Worm (Caenorhabditis elegans) whole organism, young adult: ENCODE measurements around the gene rha-2.
A peak's percentile ranks its signal among the peaks of the same experiment; 100 is the strongest.

Experiments used
- F10E7.11 ChIP-seq: sonication (generic microtip); optimal IDR thresholded peaks from 2 replicates; lab custom pipeline; 2017; ENCODE audit warnings: mild to moderate bottlenecking, missing genetic modification characterization, moderate library complexity, missing compliant biosample characterization
- F22D6.2 ChIP-seq: sonication (generic microtip); optimal IDR thresholded peaks from 2 replicates; lab custom pipeline; 2016; ENCODE audit warnings: mild to moderate bottlenecking, missing genetic modification characterization, missing compliant biosample characterization
- F23B12.7 ChIP-seq: sonication (generic microtip); optimal IDR thresholded peaks from 2 replicates; lab custom pipeline; 2017; ENCODE audit warnings: missing genetic modification characterization, mild to moderate bottlenecking, missing compliant biosample characterization, antibody characterized with exemption, moderate library complexity; ENCODE audit not compliant: insufficient read depth
- F49E8.2 ChIP-seq: sonication (generic microtip); optimal IDR thresholded peaks from 3 replicates; lab custom pipeline; 2017; ENCODE audit warnings: missing genetic modification characterization, mild to moderate bottlenecking, missing compliant biosample characterization, antibody characterized with exemption, moderate library complexity; ENCODE audit not compliant: insufficient read depth
- F52B5.7 ChIP-seq: sonication (generic microtip); optimal IDR thresholded peaks from 2 replicates; lab custom pipeline; 2016; ENCODE audit warnings: mild to moderate bottlenecking, missing genetic modification characterization, missing compliant biosample characterization
- F57A8.1 ChIP-seq: fragments of 200-800 bp; sonication (Bioruptor generic); optimal IDR thresholded peaks from 2 replicates; lab custom pipeline; 2018; ENCODE audit warnings: mild to moderate bottlenecking, missing genetic modification characterization, moderate library complexity, missing compliant biosample characterization
- K12H6.12 ChIP-seq: fragments of 200-800 bp; sonication (Bioruptor generic); optimal IDR thresholded peaks from 2 replicates; lab custom pipeline; 2018; ENCODE audit warnings: mild to moderate bottlenecking, missing genetic modification characterization, missing compliant biosample characterization
- Y67H2A.10 ChIP-seq: fragments of 200-800 bp; sonication (Bioruptor generic); conservative IDR thresholded peaks from 2 replicates; pipeline ENCODE4 v1.3.6; 2022; ENCODE audit warnings: missing genetic modification reagents, missing genetic modification characterization, missing compliant biosample characterization
- Y95B8A.8 ChIP-seq: fragments of 200-800 bp; sonication (Bioruptor generic); IDR thresholded peaks from 2 replicates; pipeline ENCODE4 v1.3.6; 2022; ENCODE audit warnings: missing genetic modification reagents, missing genetic modification characterization, missing compliant biosample characterization
- ama-1 ChIP-seq, 3 experiments: fragments of 150-350 bp in 1 of 3; sonication (generic microtip) in 2 of 3; optimal IDR thresholded peaks; 2 replicates each; lab custom pipeline; 2014 to 2018; ENCODE audit warnings: missing biosample characterization in 2 of 3, missing genetic modification characterization in 2 of 3, missing genetic modification reagents in 2 of 3
- attf-5 ChIP-seq: fragments of 200-800 bp; sonication (Bioruptor generic); optimal IDR thresholded peaks from 2 replicates; lab custom pipeline; 2018; ENCODE audit warnings: mild to moderate bottlenecking, missing genetic modification characterization, missing compliant biosample characterization
- ceh-79 ChIP-seq: sonication (generic microtip); optimal IDR thresholded peaks from 2 replicates; lab custom pipeline; 2017; ENCODE audit warnings: mild to moderate bottlenecking, missing genetic modification characterization, missing compliant biosample characterization
- dpl-1 ChIP-seq: fragments of 150-350 bp; optimal IDR thresholded peaks from 2 replicates; lab custom pipeline; 2014; ENCODE audit warnings: missing biosample characterization, missing genetic modification reagents, missing genetic modification characterization
- egl-44 ChIP-seq: fragments of 200-800 bp; sonication (Bioruptor generic); IDR thresholded peaks from 2 replicates; pipeline ENCODE4 v1.3.6; 2022; ENCODE audit warnings: missing genetic modification reagents, missing genetic modification characterization, missing compliant biosample characterization
- egrh-3 ChIP-seq: fragments of 200-800 bp; sonication (Bioruptor generic); IDR thresholded peaks from 2 replicates; pipeline ENCODE4 v1.3.6; 2022; ENCODE audit warnings: missing genetic modification reagents, missing genetic modification characterization, missing compliant biosample characterization
- ekl-4 ChIP-seq: fragments of 200-800 bp; sonication (Bioruptor generic); IDR thresholded peaks from 2 replicates; pipeline ENCODE4 v1.3.6; 2022; ENCODE audit warnings: missing genetic modification reagents, missing genetic modification characterization, missing compliant biosample characterization
- ets-4 ChIP-seq: fragments of 200-800 bp; sonication (Bioruptor generic); optimal IDR thresholded peaks from 2 replicates; lab custom pipeline; 2018; ENCODE audit warnings: mild to moderate bottlenecking, missing genetic modification characterization, missing compliant biosample characterization
- hmg-20 ChIP-seq: fragments of 200-800 bp; sonication (Bioruptor generic); IDR thresholded peaks from 2 replicates; pipeline ENCODE4 v1.3.6; 2022; ENCODE audit warnings: missing genetic modification reagents, missing genetic modification characterization, missing compliant biosample characterization
- hsf-1 ChIP-seq: fragments of 200-800 bp; sonication (Bioruptor generic); IDR thresholded peaks from 2 replicates; pipeline ENCODE4 v1.3.6; 2022; ENCODE audit warnings: missing genetic modification reagents, missing genetic modification characterization, missing compliant biosample characterization
- let-526 ChIP-seq: fragments of 200-800 bp; sonication (Bioruptor generic); IDR thresholded peaks from 2 replicates; pipeline ENCODE4 v1.3.6; 2022; ENCODE audit warnings: missing genetic modification reagents, missing genetic modification characterization, missing compliant biosample characterization
- lin-35 ChIP-seq, 3 experiments: fragments of 150-350 bp in 2 of 3; sonication (generic microtip) in 1 of 3; optimal IDR thresholded peaks; 2 replicates each; lab custom pipeline; 2014 to 2018; ENCODE audit warnings: missing biosample characterization in 3 of 3, missing genetic modification characterization in 3 of 3, missing genetic modification reagents in 3 of 3
- lin-40 ChIP-seq: sonication (generic microtip); optimal IDR thresholded peaks from 2 replicates; lab custom pipeline; 2016; ENCODE audit warnings: missing genetic modification characterization, mild to moderate bottlenecking, missing compliant biosample characterization, missing genotype, missing genetic modification reagents
- madf-3 ChIP-seq: fragments of 200-800 bp; sonication (Bioruptor generic); IDR thresholded peaks from 2 replicates; pipeline ENCODE4 v1.3.6; 2022; ENCODE audit warnings: missing genetic modification reagents, missing genetic modification characterization, missing compliant biosample characterization
- mes-4 ChIP-seq: sonication (generic microtip); optimal IDR thresholded peaks from 2 replicates; lab custom pipeline; 2016; ENCODE audit warnings: missing genotype, missing genetic modification characterization, missing compliant biosample characterization
- nfya-2 ChIP-seq: fragments of 200-800 bp; sonication (Bioruptor generic); IDR thresholded peaks from 2 replicates; pipeline ENCODE4 v1.3.6; 2022; ENCODE audit warnings: missing genetic modification reagents, missing genetic modification characterization, missing compliant biosample characterization
- nfyb-1 ChIP-seq: fragments of 200-800 bp; sonication (Bioruptor generic); IDR thresholded peaks from 2 replicates; pipeline ENCODE4 v1.3.6; 2022; ENCODE audit warnings: missing genetic modification reagents, missing genetic modification characterization, missing compliant biosample characterization
- nhr-27 ChIP-seq: fragments of 200-800 bp; sonication (Bioruptor generic); optimal IDR thresholded peaks from 2 replicates; lab custom pipeline; 2018; ENCODE audit warnings: mild to moderate bottlenecking, missing genetic modification characterization, moderate library complexity, missing compliant biosample characterization
- repo-1 ChIP-seq: sonication (generic microtip); optimal IDR thresholded peaks from 2 replicates; lab custom pipeline; 2017; ENCODE audit warnings: mild to moderate bottlenecking, missing genetic modification characterization, missing compliant biosample characterization
- snpc-4 ChIP-seq, 5 experiments: fragments of 150-350 bp in 1 of 5; sonication (generic microtip) in 4 of 5; optimal IDR thresholded peaks; 2 replicates each; lab custom pipeline; 2014 to 2018; ENCODE audit warnings: missing genetic modification characterization in 5 of 5, missing biosample characterization in 3 of 5, antibody characterized with exemption in 2 of 5, mild to moderate bottlenecking in 2 of 5, missing compliant biosample characterization in 2 of 5, missing genotype in 2 of 5, moderate library complexity in 2 of 5, missing genetic modification reagents in 1 of 5
- tlf-1 ChIP-seq: fragments of 200-800 bp; sonication (Bioruptor generic); optimal IDR thresholded peaks from 2 replicates; lab custom pipeline; 2018; ENCODE audit warnings: mild to moderate bottlenecking, missing genetic modification characterization, missing compliant biosample characterization
- zim-3 ChIP-seq: sonication (generic microtip); optimal IDR thresholded peaks from 2 replicates; lab custom pipeline; 2017; ENCODE audit warnings: mild to moderate bottlenecking, missing genetic modification characterization, moderate library complexity, missing compliant biosample characterization
- ztf-28 ChIP-seq: fragments of 200-800 bp; sonication (Bioruptor generic); IDR thresholded peaks from 2 replicates; pipeline ENCODE4 v1.3.6; 2022; ENCODE audit warnings: missing genetic modification reagents, missing genetic modification characterization, missing compliant biosample characterization

The rha-2 gene

DNA sequence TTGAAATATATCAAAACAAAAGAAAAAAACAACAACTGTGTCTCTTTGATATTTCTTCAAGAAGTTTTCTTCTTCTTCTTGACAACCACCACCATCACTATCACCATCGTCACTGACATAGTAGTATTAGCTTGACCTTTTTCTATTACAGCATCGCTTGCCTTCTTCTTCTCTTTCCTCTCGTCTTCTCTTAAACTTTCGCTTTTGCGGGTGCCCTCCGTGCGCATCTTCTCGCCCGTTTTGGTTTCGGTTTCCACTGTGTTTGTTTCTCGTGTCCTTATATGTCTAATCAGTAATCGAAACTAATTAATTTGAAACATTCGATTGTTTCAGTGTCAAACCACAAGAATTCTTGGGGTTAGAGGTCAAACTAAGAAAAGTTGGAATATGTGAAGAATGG is 35.0 kb downstream of the rha-2 start (continued):
- TF ChIP-seq let-526 (GFP tag; lab: Robert Waterston, UW): no peak
- no peak for TF ChIP-seq K12H6.12 (tag; lab: Kevin White, UChicago)

DNA sequence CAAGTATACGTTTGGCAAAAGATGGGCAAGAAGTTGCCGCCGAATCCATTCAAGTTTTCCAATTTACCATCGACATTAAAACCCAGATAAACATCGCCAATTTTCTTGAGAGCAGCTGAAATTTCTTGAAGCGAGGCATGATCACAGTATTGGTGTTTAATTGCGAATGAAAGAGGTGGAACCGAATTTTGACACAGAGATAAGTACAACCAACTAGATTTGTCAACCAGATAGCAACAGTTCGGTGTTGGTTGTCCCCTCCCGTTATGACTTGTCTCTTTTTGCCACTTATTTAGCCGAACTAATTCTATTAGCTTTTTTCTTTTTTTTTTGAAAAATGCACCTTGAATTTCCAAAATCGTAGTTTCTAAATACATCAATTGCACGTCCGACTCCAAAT is 36.0 kb downstream of the rha-2 start:
- TF ChIP-seq lin-40: no peak
- TF ChIP-seq let-526 (GFP tag; lab: Robert Waterston, UW): no peak
- TF ChIP-seq repo-1: no peak
- no peak for TF ChIP-seq F22D6.2 (tag; lab: Kevin White, UChicago)
- no peak for TF ChIP-seq Y95B8A.8 (GFP tag; lab: Robert Waterston, UW)
- TF ChIP-seq mes-4 (tag; lab: Kevin White, UChicago): no peak
- TF ChIP-seq F10E7.11 (tag; lab: Kevin White, UChicago): no peak
- no peak for TF ChIP-seq Y67H2A.10 (GFP tag; lab: Robert Waterston, UW)
- TF ChIP-seq hsf-1 (GFP tag; lab: Robert Waterston, UW): no peak

DNA sequence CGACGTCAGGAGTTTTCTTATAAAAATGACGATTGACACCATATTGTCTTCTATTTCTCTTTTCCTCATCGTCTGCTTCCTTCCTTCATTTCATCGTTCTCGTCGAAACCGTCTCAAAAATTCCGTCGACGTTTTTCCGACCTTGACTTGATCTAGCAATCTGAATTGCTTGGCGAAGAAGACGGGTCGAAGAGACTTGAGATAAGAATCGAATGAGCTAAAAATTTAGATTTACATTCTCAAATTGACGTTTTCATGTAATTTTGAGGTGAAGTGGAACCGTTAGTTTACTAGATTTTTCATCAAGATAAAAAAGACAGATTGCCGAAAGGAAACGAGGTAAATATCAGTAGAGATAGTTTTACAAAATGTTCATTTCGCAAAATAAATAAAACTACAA is 36.8 kb downstream of the rha-2 start:
- TF ChIP-seq ets-4 (no peak), tlf-1 (GFP tag; lab: Kevin White, UChicago) (no peak), F23B12.7 (no peak), egrh-3 (GFP tag; lab: Robert Waterston, UW) (no peak), ceh-79 (tag; lab: Kevin White, UChicago) (no peak), nfya-2 (no peak)

DNA sequence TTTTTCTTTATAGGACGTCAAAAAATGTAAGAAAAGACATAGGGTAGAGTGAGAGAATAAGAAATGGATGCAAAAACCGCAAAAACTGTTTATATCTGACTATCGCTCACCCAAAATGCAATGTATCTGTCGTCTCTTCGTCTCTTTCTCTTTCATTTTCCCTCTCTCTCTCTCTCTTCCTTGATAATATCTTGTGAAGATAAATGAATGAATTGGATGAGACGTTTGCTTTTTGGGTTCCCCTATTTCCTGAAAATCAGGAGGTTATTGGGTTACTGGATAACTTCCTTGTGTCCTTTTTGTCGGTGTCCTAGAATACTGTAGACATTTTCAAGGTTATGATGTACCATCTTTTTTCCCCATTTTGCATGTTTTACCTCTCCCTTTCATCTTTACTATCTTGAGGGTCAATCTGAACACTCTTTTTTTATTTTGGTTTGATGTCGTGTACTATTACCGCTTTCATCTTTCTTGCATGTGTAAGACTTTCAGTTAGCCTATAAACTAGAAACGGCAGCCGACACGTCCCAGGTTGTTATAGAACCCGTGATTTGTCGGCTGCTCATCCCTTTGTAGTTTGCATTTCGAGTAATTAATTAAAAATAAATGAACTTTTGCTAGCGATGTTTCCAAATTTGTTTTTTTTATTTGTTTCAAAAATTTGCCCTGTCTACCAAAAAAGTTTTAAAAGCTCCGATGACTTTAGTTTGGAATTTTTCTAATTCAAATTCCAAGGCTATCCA is 38.8 kb downstream of the rha-2 start:
- TF ChIP-seq ekl-4 (GFP tag; lab: Robert Waterston, UW) (no peak), snpc-4 (GFP tag; optimal IDR thresholded peaks at IDR 0.05; lab: Kevin White, UChicago) (no peak), snpc-4 (tag; optimal IDR thresholded peaks at IDR 0.05; lab: Kevin White, UChicago) (peak in 2 of 4 experiments; percentile 61 to 62), zim-3 (tag; lab: Kevin White, UChicago) (no peak)

DNA sequence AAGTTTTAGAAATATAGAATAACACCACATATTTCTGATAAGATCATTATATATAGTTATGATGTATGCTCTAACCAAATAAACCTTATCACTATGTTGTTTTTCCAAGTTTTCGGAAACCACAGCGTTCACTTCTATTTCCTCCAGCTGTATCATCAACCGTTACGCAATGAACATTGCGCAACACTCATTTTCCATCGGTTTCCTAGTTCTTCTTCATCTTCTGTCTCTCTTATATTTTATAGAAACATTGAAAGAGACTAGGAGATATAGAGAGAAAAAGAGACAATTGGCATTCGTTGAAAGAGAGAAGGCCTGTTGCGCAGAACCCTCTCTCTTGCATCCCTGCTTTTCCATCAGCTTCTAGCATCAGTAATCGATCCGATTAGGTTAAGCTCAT is 40.1 kb downstream of the rha-2 start:
- TF ChIP-seq ekl-4 (GFP tag; lab: Robert Waterston, UW) (no peak), nhr-27 (tag; lab: Kevin White, UChicago) (no peak), attf-5 (GFP tag; lab: Kevin White, UChicago) (no peak), hmg-20 (GFP tag; lab: Robert Waterston, UW) (no peak), K12H6.12 (tag; lab: Kevin White, UChicago) (no peak), egl-44 (GFP tag; lab: Robert Waterston, UW) (no peak), dpl-1 (GFP tag; lab: Kevin White, UChicago) (no peak), nfyb-1 (GFP tag; lab: Robert Waterston, UW) (no peak)

ce11 chrIII:8573869-8574268 is 40.5 kb downstream of the rha-2 start:
- TF ChIP-seq mes-4 (tag; lab: Kevin White, UChicago) (no peak), F23B12.7 (no peak), madf-3 (no peak), egrh-3 (GFP tag; lab: Robert Waterston, UW) (no peak), ztf-28 (GFP tag; lab: Robert Waterston, UW) (no peak), F52B5.7 (tag; lab: Kevin White, UChicago) (no peak), F49E8.2 (tag; lab: Kevin White, UChicago) (no peak), lin-35 (GFP tag; optimal IDR thresholded peaks at IDR 0.05; lab: Kevin White, UChicago) (no peak), ama-1 (optimal IDR thresholded peaks at IDR 0.05; lab: Kevin White, UChicago) (no peak), ama-1 (GFP tag; optimal IDR thresholded peaks at IDR 0.05; lab: Kevin White, UChicago) (no peak), F57A8.1 (GFP tag; lab: Kevin White, UChicago) (no peak)
